Worm (Caenorhabditis elegans) whole organism, L2 larva: Measurements from ENCODE around the gene glit-1.

ENCODE experiments used
- egl-27 ChIP-seq: sonication (generic microtip); optimal IDR thresholded peaks from 3 replicates; lab custom pipeline; 2017; ENCODE audit warnings: missing biosample characterization, missing genetic modification reagents, missing genetic modification characterization
- mab-5 ChIP-seq: fragments of 150-350 bp; optimal IDR thresholded peaks from 2 replicates; lab custom pipeline; 2014; ENCODE audit warnings: missing biosample characterization, missing genetic modification characterization
- snpc-4 ChIP-seq: fragments of 150-350 bp; optimal IDR thresholded peaks from 2 replicates; lab custom pipeline; 2014; ENCODE audit warnings: missing biosample characterization, missing genetic modification characterization
- unc-62 ChIP-seq: fragments of 150-350 bp; optimal IDR thresholded peaks from 2 replicates; lab custom pipeline; 2014; ENCODE audit warnings: missing biosample characterization, missing genetic modification reagents, missing genetic modification characterization

DNA sequence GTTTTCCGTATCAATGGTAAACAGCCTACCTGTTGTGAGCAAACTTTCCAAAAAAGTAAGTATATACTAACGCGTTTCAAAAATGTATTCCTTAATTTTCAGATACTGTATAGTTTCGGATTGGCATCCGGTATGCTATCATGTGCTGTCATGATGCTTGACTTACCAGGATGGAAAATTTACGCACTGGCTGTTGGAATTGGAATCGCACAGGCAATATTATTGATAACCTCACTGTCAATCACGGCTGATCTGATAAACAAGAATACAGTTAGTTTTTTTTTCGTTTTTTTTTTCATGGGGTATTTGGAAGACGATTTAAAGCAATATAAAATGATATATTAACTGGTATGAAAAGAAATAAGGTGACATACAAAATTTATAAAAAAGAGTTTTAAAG is 40.2 kb upstream of the glit-1 start:
- TF ChIP-seq unc-62 (no peak), egl-27 (tag; lab: Kevin White, UChicago) (no peak), mab-5 (no peak), snpc-4 (no peak)
